Worm (Caenorhabditis elegans) whole organism, L4 larva: ENCODE data around the gene W05E10.5.

ENCODE experiments used
- ceh-82 ChIP-seq: sonication (generic microtip); optimal IDR thresholded peaks from 2 replicates; lab custom pipeline; 2017; ENCODE audit warnings: missing biosample characterization, missing genetic modification characterization
- dmd-6 ChIP-seq: fragments of 200-800 bp; sonication (Bioruptor generic); IDR thresholded peaks from 2 replicates; pipeline ENCODE4 v1.3.6; 2022; ENCODE audit warnings: missing genetic modification reagents, missing genetic modification characterization, missing compliant biosample characterization
- hmg-1.1 ChIP-seq: fragments of 200-800 bp; sonication (Bioruptor generic); IDR thresholded peaks from 2 replicates; pipeline ENCODE4 v1.3.6; 2022; ENCODE audit warnings: missing genetic modification reagents, missing genetic modification characterization, missing compliant biosample characterization
- jun-1 ChIP-seq: fragments of 150-350 bp; optimal IDR thresholded peaks from 2 replicates; lab custom pipeline; 2014; ENCODE audit warnings: missing biosample characterization, missing genetic modification reagents, missing genetic modification characterization
- lin-13 ChIP-seq: fragments of 150-350 bp; optimal IDR thresholded peaks from 2 replicates; lab custom pipeline; 2014; ENCODE audit warnings: missing biosample characterization, missing genetic modification reagents, missing genetic modification characterization
- lin-39 ChIP-seq: fragments of 150-350 bp; optimal IDR thresholded peaks from 2 replicates; lab custom pipeline; 2014; ENCODE audit warnings: missing biosample characterization, missing genetic modification reagents, missing genetic modification characterization
- mep-1 ChIP-seq: fragments of 150-350 bp; sonication (generic microtip); optimal IDR thresholded peaks from 3 replicates; lab custom pipeline; 2014; ENCODE audit warnings: missing biosample characterization, missing genetic modification characterization
- nhr-237 ChIP-seq: sonication (generic microtip); optimal IDR thresholded peaks from 2 replicates; lab custom pipeline; 2017; ENCODE audit warnings: missing biosample characterization, missing genetic modification characterization
- nhr-28 ChIP-seq: fragments of 150-350 bp; optimal IDR thresholded peaks from 2 replicates; lab custom pipeline; 2014; ENCODE audit warnings: missing biosample characterization, missing genetic modification characterization
- nhr-48 ChIP-seq: sonication (generic microtip); optimal IDR thresholded peaks from 2 replicates; lab custom pipeline; 2016; ENCODE audit warnings: mild to moderate bottlenecking, missing genetic modification characterization, missing compliant biosample characterization
- nhr-76 ChIP-seq: fragments of 150-350 bp; optimal IDR thresholded peaks from 2 replicates; lab custom pipeline; 2014; ENCODE audit warnings: missing biosample characterization, missing genetic modification characterization
- nhr-77 ChIP-seq: fragments of 150-350 bp; optimal IDR thresholded peaks from 2 replicates; lab custom pipeline; 2014; ENCODE audit warnings: missing biosample characterization, missing genetic modification characterization
- skn-1 ChIP-seq: fragments of 150-350 bp; optimal IDR thresholded peaks from 2 replicates; lab custom pipeline; 2014; ENCODE audit warnings: missing biosample characterization, missing genetic modification characterization
- ztf-7 ChIP-seq: fragments of 150-350 bp; optimal IDR thresholded peaks from 2 replicates; lab custom pipeline; 2014; ENCODE audit warnings: missing biosample characterization, missing genetic modification characterization

- TF ChIP-seq ztf-7 (tag; lab: Kevin White, UChicago) (no peak), lin-13 (GFP tag; lab: Kevin White, UChicago) (no peak), dmd-6 (no peak), lin-39 (tag; lab: Kevin White, UChicago) (no peak), nhr-77 (tag; lab: Kevin White, UChicago) (no peak), mep-1 (tag; lab: Kevin White, UChicago) (no peak), nhr-76 (tag; lab: Kevin White, UChicago) (no peak), hmg-1.1 (no peak), nhr-237 (tag; lab: Kevin White, UChicago) (no peak), ceh-82 (no peak), jun-1 (tag; lab: Kevin White, UChicago) (no peak), nhr-28 (tag; lab: Kevin White, UChicago) (no peak), skn-1 (no peak), nhr-48 (tag; lab: Kevin White, UChicago) (no peak)
These were observed 42.4 kb downstream of the W05E10.5 start for ce11 chrV:11653095-11653494.
